Worm (Caenorhabditis elegans) whole organism, L1 larva: ENCODE data around the gene Y53F4B.23.

Experiments used
- C34B4.2 ChIP-seq: sonication (generic microtip); optimal IDR thresholded peaks from 2 replicates; lab custom pipeline; 2017; ENCODE audit warnings: mild to moderate bottlenecking, missing genetic modification characterization, missing compliant biosample characterization
- F16B12.6 ChIP-seq: fragments of 150-350 bp; optimal IDR thresholded peaks from 2 replicates; lab custom pipeline; 2014; ENCODE audit warnings: missing biosample characterization, missing genetic modification characterization
- alr-1 ChIP-seq: fragments of 200-800 bp; sonication (Bioruptor generic); optimal IDR thresholded peaks from 2 replicates; lab custom pipeline; 2018; ENCODE audit warnings: borderline replicate concordance, mild to moderate bottlenecking, missing genetic modification characterization, missing compliant biosample characterization
- aly-2 ChIP-seq: fragments of 150-350 bp; optimal IDR thresholded peaks from 2 replicates; lab custom pipeline; 2014; ENCODE audit warnings: missing biosample characterization, missing genetic modification characterization
- blmp-1 ChIP-seq: fragments of 150-350 bp; optimal IDR thresholded peaks from 2 replicates; lab custom pipeline; 2014; ENCODE audit warnings: missing biosample characterization, missing genetic modification characterization
- ceh-8 ChIP-seq: fragments of 200-800 bp; sonication (Bioruptor generic); optimal IDR thresholded peaks from 2 replicates; lab custom pipeline; 2018; ENCODE audit warnings: mild to moderate bottlenecking, missing genetic modification characterization, moderate library complexity, missing compliant biosample characterization
- ceh-90 ChIP-seq: sonication (generic microtip); optimal IDR thresholded peaks from 2 replicates; lab custom pipeline; 2016; ENCODE audit warnings: missing genetic modification characterization, missing compliant biosample characterization
- ces-1 ChIP-seq: fragments of 150-350 bp; optimal IDR thresholded peaks from 2 replicates; lab custom pipeline; 2014; ENCODE audit warnings: missing biosample characterization, missing genetic modification reagents, missing genetic modification characterization
- dpl-1 ChIP-seq, 3 experiments: fragments of 150-350 bp in 2 of 3; sonication (generic microtip) in 1 of 3; optimal IDR thresholded peaks; 2 replicates each; lab custom pipeline; 2014 to 2017; ENCODE audit warnings: missing biosample characterization in 3 of 3, missing genetic modification characterization in 3 of 3, missing genetic modification reagents in 3 of 3
- dsc-1 ChIP-seq: sonication (generic microtip); optimal IDR thresholded peaks from 2 replicates; lab custom pipeline; 2016; ENCODE audit warnings: mild to moderate bottlenecking, missing genetic modification characterization, missing compliant biosample characterization
- efl-1 ChIP-seq, 4 experiments: fragments of 150-350 bp; optimal IDR thresholded peaks in 3 of 4; peaks in 1 of 4; 1 replicate in 1 of 4; 2 replicates in 3 of 4; lab custom pipeline; 2014; ENCODE audit warnings: missing biosample characterization in 2 of 4, missing genetic modification characterization in 2 of 4, missing genetic modification reagents in 2 of 4
- egl-13 ChIP-seq: sonication (generic microtip); optimal IDR thresholded peaks from 2 replicates; lab custom pipeline; 2016; ENCODE audit warnings: missing genotype, missing genetic modification reagents, missing genetic modification characterization, missing compliant biosample characterization
- egl-27 ChIP-seq, 2 experiments: fragments of 150-350 bp in 1 of 2; sonication (generic microtip); optimal IDR thresholded peaks; 3 replicates each; lab custom pipeline; 2017 to 2018; ENCODE audit warnings: missing biosample characterization in 2 of 2, missing genetic modification characterization in 2 of 2, missing genetic modification reagents in 2 of 2
- elt-3 ChIP-seq, 6 experiments: fragments of 150-350 bp in 1 of 6; sonication (generic microtip); optimal IDR thresholded peaks; 2 replicates each; lab custom pipeline; 2017 to 2018; ENCODE audit warnings: missing biosample characterization in 6 of 6, missing genetic modification characterization in 6 of 6, inconsistent platforms in 1 of 6
- ets-5 ChIP-seq: fragments of 200-800 bp; sonication (Bioruptor generic); IDR thresholded peaks from 2 replicates; pipeline ENCODE4 v1.3.6; 2022; ENCODE audit warnings: missing genetic modification characterization, missing compliant biosample characterization
- fkh-10 ChIP-seq: sonication (generic microtip); optimal IDR thresholded peaks from 2 replicates; lab custom pipeline; 2017; ENCODE audit warnings: missing biosample characterization, missing genetic modification reagents, missing genetic modification characterization
- fkh-8 ChIP-seq: sonication (generic microtip); optimal IDR thresholded peaks from 2 replicates; lab custom pipeline; 2016; ENCODE audit warnings: mild to moderate bottlenecking, missing genetic modification characterization, missing compliant biosample characterization
- grh-1 ChIP-seq: fragments of 200-800 bp; sonication (Bioruptor generic); IDR thresholded peaks from 2 replicates; pipeline ENCODE4 v1.3.6; 2022; ENCODE audit warnings: missing genetic modification reagents, missing genetic modification characterization, missing compliant biosample characterization
- hlh-17 ChIP-seq: fragments of 200-800 bp; sonication (Bioruptor generic); optimal IDR thresholded peaks from 2 replicates; lab custom pipeline; 2018; ENCODE audit warnings: missing genetic modification characterization, mild to moderate bottlenecking, missing compliant biosample characterization, moderate library complexity, borderline replicate concordance
- hlh-4 ChIP-seq: sonication (generic microtip); optimal IDR thresholded peaks from 2 replicates; lab custom pipeline; 2016; ENCODE audit warnings: mild to moderate bottlenecking, missing genetic modification characterization, missing compliant biosample characterization
- irx-1 ChIP-seq: sonication (generic microtip); optimal IDR thresholded peaks from 2 replicates; lab custom pipeline; 2016; ENCODE audit warnings: missing genetic modification characterization, missing compliant biosample characterization
- isw-1 ChIP-seq: fragments of 200-800 bp; sonication (Bioruptor generic); IDR thresholded peaks from 2 replicates; pipeline ENCODE4 v1.3.6; 2022; ENCODE audit warnings: missing genetic modification characterization, missing compliant biosample characterization
- jun-1 ChIP-seq: fragments of 150-350 bp; optimal IDR thresholded peaks from 2 replicates; lab custom pipeline; 2014; ENCODE audit warnings: missing biosample characterization, missing genetic modification reagents, missing genetic modification characterization
- lin-13 ChIP-seq: fragments of 150-350 bp; optimal IDR thresholded peaks from 2 replicates; lab custom pipeline; 2014; ENCODE audit warnings: missing biosample characterization, missing genetic modification reagents, missing genetic modification characterization
- lin-15B ChIP-seq: fragments of 150-350 bp; sonication (generic microtip); optimal IDR thresholded peaks from 3 replicates; lab custom pipeline; 2014; ENCODE audit warnings: missing biosample characterization, missing genetic modification characterization
- lin-35 ChIP-seq, 2 experiments: fragments of 150-350 bp; optimal IDR thresholded peaks; 2 replicates each; lab custom pipeline; 2014; ENCODE audit warnings: missing biosample characterization in 2 of 2, missing genetic modification characterization in 2 of 2, missing genetic modification reagents in 2 of 2
- lin-39 ChIP-seq: fragments of 150-350 bp; optimal IDR thresholded peaks from 2 replicates; lab custom pipeline; 2014; ENCODE audit warnings: missing biosample characterization, missing genetic modification reagents, missing genetic modification characterization
- lsy-2 ChIP-seq, 2 experiments: fragments of 150-350 bp; optimal IDR thresholded peaks; 2 replicates each; lab custom pipeline; 2014; ENCODE audit warnings: missing biosample characterization in 2 of 2, missing genetic modification characterization in 2 of 2
- mab-9 ChIP-seq: fragments of 200-800 bp; sonication (Bioruptor generic); IDR thresholded peaks from 2 replicates; pipeline ENCODE4 v1.3.6; 2022; ENCODE audit warnings: missing genetic modification reagents, missing genetic modification characterization, missing compliant biosample characterization
- mdl-1 ChIP-seq, 2 experiments: fragments of 150-350 bp; optimal IDR thresholded peaks; 2 replicates each; lab custom pipeline; 2014 to 2017; ENCODE audit warnings: missing biosample characterization in 2 of 2, missing genetic modification characterization in 2 of 2, inconsistent platforms in 1 of 2
- nhr-11 ChIP-seq: fragments of 150-350 bp; optimal IDR thresholded peaks from 2 replicates; lab custom pipeline; 2014; ENCODE audit warnings: missing biosample characterization, missing genetic modification characterization
- nhr-20 ChIP-seq: sonication (generic microtip); optimal IDR thresholded peaks from 2 replicates; lab custom pipeline; 2016; ENCODE audit warnings: mild to moderate bottlenecking, missing genetic modification characterization, missing compliant biosample characterization
- nhr-237 ChIP-seq: fragments of 150-350 bp; optimal IDR thresholded peaks from 2 replicates; lab custom pipeline; 2014; ENCODE audit warnings: missing biosample characterization, missing genetic modification characterization
- nhr-47 ChIP-seq: sonication (generic microtip); optimal IDR thresholded peaks from 2 replicates; lab custom pipeline; 2016; ENCODE audit warnings: mild to moderate bottlenecking, missing genetic modification characterization, moderate library complexity, missing compliant biosample characterization
- nhr-71 ChIP-seq: sonication (generic microtip); optimal IDR thresholded peaks from 2 replicates; lab custom pipeline; 2016; ENCODE audit warnings: mild to moderate bottlenecking, missing genetic modification characterization, moderate library complexity, missing compliant biosample characterization
- nhr-76 ChIP-seq: sonication (generic microtip); optimal IDR thresholded peaks from 2 replicates; lab custom pipeline; 2017; ENCODE audit warnings: missing biosample characterization, missing genetic modification characterization
- nhr-85 ChIP-seq: sonication (generic microtip); peaks from one replicate; lab custom pipeline; 2016; ENCODE audit warnings: missing genetic modification characterization, inconsistent platforms, missing compliant biosample characterization
- nhr-90 ChIP-seq: sonication (generic microtip); optimal IDR thresholded peaks from 2 replicates; lab custom pipeline; 2016; ENCODE audit warnings: mild to moderate bottlenecking, missing genetic modification characterization, missing compliant biosample characterization; ENCODE audit not compliant: poor library complexity
- pax-3 ChIP-seq: fragments of 200-800 bp; sonication (Bioruptor generic); optimal IDR thresholded peaks from 2 replicates; lab custom pipeline; 2018; ENCODE audit warnings: mild to moderate bottlenecking, missing genetic modification characterization, moderate library complexity, missing compliant biosample characterization
- snpc-4 ChIP-seq: fragments of 150-350 bp; optimal IDR thresholded peaks from 2 replicates; lab custom pipeline; 2014; ENCODE audit warnings: missing biosample characterization, missing genetic modification characterization
- sptf-1 ChIP-seq: fragments of 150-350 bp; optimal IDR thresholded peaks from 2 replicates; lab custom pipeline; 2014; ENCODE audit warnings: missing biosample characterization, missing genetic modification characterization
- sup-37 ChIP-seq: fragments of 200-800 bp; sonication (Bioruptor generic); optimal IDR thresholded peaks from 2 replicates; lab custom pipeline; 2018; ENCODE audit warnings: mild to moderate bottlenecking, missing genetic modification characterization, missing compliant biosample characterization
- swsn-7 ChIP-seq: sonication (generic microtip); optimal IDR thresholded peaks from 2 replicates; lab custom pipeline; 2016; ENCODE audit warnings: missing genetic modification characterization, missing compliant biosample characterization
- tbx-2 ChIP-seq: sonication (generic microtip); optimal IDR thresholded peaks from 2 replicates; lab custom pipeline; 2016; ENCODE audit warnings: missing genetic modification characterization, missing compliant biosample characterization
- tlp-1 ChIP-seq: fragments of 150-350 bp; optimal IDR thresholded peaks from 2 replicates; lab custom pipeline; 2014; ENCODE audit warnings: missing biosample characterization, missing genetic modification characterization
- unc-130 ChIP-seq: fragments of 150-350 bp; optimal IDR thresholded peaks from 2 replicates; lab custom pipeline; 2017; ENCODE audit warnings: missing biosample characterization, missing genetic modification characterization, inconsistent platforms
- unc-30 ChIP-seq: sonication (generic microtip); optimal IDR thresholded peaks from 2 replicates; lab custom pipeline; 2017; ENCODE audit warnings: missing biosample characterization, missing genetic modification characterization
- unc-62 ChIP-seq: fragments of 150-350 bp; optimal IDR thresholded peaks from 2 replicates; lab custom pipeline; 2014; ENCODE audit warnings: missing biosample characterization, missing genetic modification reagents, missing genetic modification characterization
- xbp-1 ChIP-seq: sonication (generic microtip); optimal IDR thresholded peaks from 2 replicates; lab custom pipeline; 2016; ENCODE audit warnings: missing genetic modification characterization, missing compliant biosample characterization
- zag-1 ChIP-seq: fragments of 150-350 bp; optimal IDR thresholded peaks from 2 replicates; lab custom pipeline; 2014; ENCODE audit warnings: missing biosample characterization, missing genetic modification characterization
- zip-4 ChIP-seq: fragments of 200-800 bp; sonication (Bioruptor generic); optimal IDR thresholded peaks from 2 replicates; lab custom pipeline; 2018; ENCODE audit warnings: mild to moderate bottlenecking, missing genetic modification characterization, moderate library complexity, missing compliant biosample characterization
- ztf-11 ChIP-seq, 2 experiments: sonication (generic microtip); optimal IDR thresholded peaks; 2 replicates each; lab custom pipeline; 2016 to 2017; ENCODE audit warnings: missing genetic modification characterization in 2 of 2, missing biosample characterization in 1 of 2, missing compliant biosample characterization in 1 of 2
- ztf-4 ChIP-seq: fragments of 150-350 bp; optimal IDR thresholded peaks from 2 replicates; lab custom pipeline; 2014; ENCODE audit warnings: missing biosample characterization, missing genetic modification characterization

Gene Y53F4B.23

ce11 chrII:15173174-15173573 lies 48.9 kb downstream of the Y53F4B.23 start (continued):
- peak in 1 of 2 experiments; percentile 44 for TF ChIP-seq lsy-2 (tag; optimal IDR thresholded peaks at IDR 0.05; lab: Kevin White, UChicago)
- no peak for TF ChIP-seq sptf-1 (tag; lab: Kevin White, UChicago)
- TF ChIP-seq blmp-1 (tag; lab: Kevin White, UChicago): peak; percentile 27
- no peak for TF ChIP-seq egl-27 (tag; optimal IDR thresholded peaks at IDR 0.05; lab: Kevin White, UChicago)
- no peak for TF ChIP-seq nhr-90
- peak; percentile 38 for TF ChIP-seq swsn-7 (tag; lab: Kevin White, UChicago)
- no peak for TF ChIP-seq nhr-76 (tag; lab: Kevin White, UChicago)
- TF ChIP-seq unc-130 (tag; lab: Kevin White, UChicago): no peak
- TF ChIP-seq ceh-8 (GFP tag; lab: Kevin White, UChicago): peak; percentile 62
- no peak for TF ChIP-seq elt-3 (tag; optimal IDR thresholded peaks at IDR 0.05; lab: Kevin White, UChicago)
- TF ChIP-seq nhr-237 (tag; lab: Kevin White, UChicago): peak; percentile 23
- no peak for TF ChIP-seq unc-30 (tag; lab: Kevin White, UChicago)
- TF ChIP-seq efl-1 (optimal IDR thresholded peaks at IDR 0.05; lab: Kevin White, UChicago): peak; percentile 34 to 54
- peak; percentile 30 to 92 for TF ChIP-seq efl-1 (GFP tag; optimal IDR thresholded peaks at IDR 0.05 in 1 of 2; lab: Kevin White, UChicago)
- no peak for TF ChIP-seq egl-13 (tag; lab: Kevin White, UChicago)
- no peak for TF ChIP-seq ceh-90 (tag; lab: Kevin White, UChicago)
- peak; percentile 23 for TF ChIP-seq jun-1
- no peak for TF ChIP-seq aly-2 (tag; lab: Kevin White, UChicago)
- TF ChIP-seq lin-35 (GFP tag; optimal IDR thresholded peaks at IDR 0.05; lab: Kevin White, UChicago): peak; percentile 1 to 41
- peak; percentile 30 for TF ChIP-seq nhr-47 (tag; lab: Kevin White, UChicago)
- TF ChIP-seq lin-39 (tag; lab: Kevin White, UChicago): no peak
- no peak for TF ChIP-seq nhr-11 (tag; lab: Kevin White, UChicago)
- no peak for TF ChIP-seq pax-3 (tag; lab: Kevin White, UChicago)
- peak; percentile 25 for TF ChIP-seq dsc-1 (tag; lab: Kevin White, UChicago)
- peak; percentile 34 for TF ChIP-seq zip-4
- TF ChIP-seq grh-1 (GFP tag; lab: Robert Waterston, UW): no peak
- TF ChIP-seq isw-1 (GFP tag; lab: Robert Waterston, UW): no peak
- no peak for TF ChIP-seq C34B4.2 (tag; lab: Kevin White, UChicago)
- no peak for TF ChIP-seq alr-1 (tag; lab: Kevin White, UChicago)
- no peak for TF ChIP-seq lin-15B (tag; lab: Kevin White, UChicago)
- TF ChIP-seq dpl-1 (GFP tag; optimal IDR thresholded peaks at IDR 0.05; lab: Kevin White, UChicago): peak in 2 of 3 experiments; percentile 17 to 27
- no peak for TF ChIP-seq unc-62
- TF ChIP-seq fkh-8: peak; percentile 83
- no peak for TF ChIP-seq sup-37 (GFP tag; lab: Kevin White, UChicago)
- TF ChIP-seq tlp-1: no peak
- TF ChIP-seq lin-13 (GFP tag; lab: Kevin White, UChicago): no peak
- no peak for TF ChIP-seq hlh-4
- TF ChIP-seq ets-5 (GFP tag; lab: Robert Waterston, UW): no peak
- no peak for TF ChIP-seq fkh-10 (GFP tag; lab: Kevin White, UChicago)
- TF ChIP-seq mdl-1 (tag; optimal IDR thresholded peaks at IDR 0.05; lab: Kevin White, UChicago): peak in 1 of 2 experiments; percentile 35
- TF ChIP-seq tbx-2: no peak
- TF ChIP-seq ces-1: no peak
- peak; percentile 65 for TF ChIP-seq nhr-71 (tag; lab: Kevin White, UChicago)
- TF ChIP-seq ztf-4 (tag; lab: Kevin White, UChicago): no peak
- no peak for TF ChIP-seq ztf-11 (tag; optimal IDR thresholded peaks at IDR 0.05; lab: Kevin White, UChicago)
- TF ChIP-seq snpc-4: peak; percentile 11
- no peak for TF ChIP-seq F16B12.6
- no peak for TF ChIP-seq nhr-85 (tag; lab: Kevin White, UChicago)
- TF ChIP-seq irx-1 (tag; lab: Kevin White, UChicago): no peak
- TF ChIP-seq hlh-17 (GFP tag; lab: Kevin White, UChicago): no peak
- TF ChIP-seq nhr-20: no peak
- no peak for TF ChIP-seq zag-1 (tag; lab: Kevin White, UChicago)
- TF ChIP-seq xbp-1 (tag; lab: Kevin White, UChicago): no peak
- no peak for TF ChIP-seq mab-9
